Fruit fly (Drosophila melanogaster) whole organism, embryonic: ENCODE results near the gene Pfdn2.

ENCODE experiments used
- BEAF-32 ChIP-seq: fragments of 200-800 bp; sonication (Bioruptor generic); optimal IDR thresholded peaks from 3 replicates; lab custom pipeline; 2017; ENCODE audit warnings: missing biosample characterization, missing genetic modification characterization, mild to moderate bottlenecking, moderate library complexity, missing genetic modification reagents
- Blimp-1 ChIP-seq: fragments of 200-800 bp; sonication (Bioruptor generic); optimal IDR thresholded peaks from 3 replicates; lab custom pipeline; 2018; ENCODE audit warnings: missing biosample characterization, missing genetic modification characterization, mild to moderate bottlenecking, moderate library complexity, missing genetic modification reagents
- C15 ChIP-seq: fragments of 200-800 bp; sonication (Bioruptor generic); IDR thresholded peaks from 3 replicates; pipeline ENCODE4 v1.3.6; 2022; ENCODE audit warnings: missing biosample characterization, missing genetic modification characterization
- CG10543 ChIP-seq: fragments of 200-800 bp; sonication (Bioruptor generic); optimal IDR thresholded peaks from 3 replicates; lab custom pipeline; 2017; ENCODE audit warnings: missing biosample characterization, mild to moderate bottlenecking, missing genetic modification characterization, moderate library complexity
- CG10959 ChIP-seq: fragments of 200-800 bp; sonication (Bioruptor generic); IDR thresholded peaks from 2 replicates; pipeline ENCODE4 v1.3.6; 2022; ENCODE audit warnings: missing biosample characterization, missing genetic modification characterization
- CG11504 ChIP-seq: fragments of 200-800 bp; sonication (Bioruptor generic); optimal IDR thresholded peaks from 3 replicates; lab custom pipeline; 2019; ENCODE audit warnings: missing biosample characterization, mild to moderate bottlenecking, missing genetic modification characterization, moderate library complexity
- CG12155 ChIP-seq: fragments of 200-800 bp; sonication (Bioruptor generic); optimal IDR thresholded peaks from 3 replicates; lab custom pipeline; 2016; ENCODE audit warnings: missing biosample characterization, missing genetic modification characterization
- CG12236 ChIP-seq: fragments of 200-800 bp; sonication (Bioruptor generic); optimal IDR thresholded peaks from 2 replicates; lab custom pipeline; 2016; ENCODE audit warnings: missing biosample characterization, missing genetic modification characterization
- CG12769 ChIP-seq: fragments of 200-800 bp; sonication (Bioruptor generic); optimal IDR thresholded peaks from 2 replicates; lab custom pipeline; 2019; ENCODE audit warnings: missing biosample characterization, mild to moderate bottlenecking, missing genetic modification characterization, moderate library complexity
- CG14710 ChIP-seq: fragments of 200-800 bp; sonication (Bioruptor generic); optimal IDR thresholded peaks from 3 replicates; lab custom pipeline; 2019; ENCODE audit warnings: missing biosample characterization, mild to moderate bottlenecking, missing genetic modification characterization, moderate library complexity
- CG15601 ChIP-seq: fragments of 200-800 bp; sonication (Bioruptor generic); optimal IDR thresholded peaks from 3 replicates; lab custom pipeline; 2019; ENCODE audit warnings: missing biosample characterization, mild to moderate bottlenecking, missing genetic modification characterization, moderate library complexity
- CG1602 ChIP-seq: fragments of 200-800 bp; sonication (Bioruptor generic); optimal IDR thresholded peaks from 3 replicates; lab custom pipeline; 2016; ENCODE audit warnings: missing biosample characterization, missing genetic modification characterization
- CG16813 ChIP-seq: fragments of 200-800 bp; sonication (Bioruptor generic); IDR thresholded peaks from 3 replicates; pipeline ENCODE4 v1.3.6; 2022; ENCODE audit warnings: missing biosample characterization, missing genetic modification characterization; ENCODE audit not compliant: partially characterized antibody
- CG18476 ChIP-seq: fragments of 200-800 bp; sonication (Bioruptor generic); optimal IDR thresholded peaks from 2 replicates; lab custom pipeline; 2016; ENCODE audit warnings: missing biosample characterization, mild to moderate bottlenecking, missing genetic modification characterization
- CG2129 ChIP-seq: fragments of 200-800 bp; sonication (Bioruptor generic); IDR thresholded peaks from 2 replicates; pipeline ENCODE4 v1.3.6; 2022; ENCODE audit warnings: missing biosample characterization, missing genetic modification characterization; ENCODE audit not compliant: partially characterized antibody
- CG31224 ChIP-seq: fragments of 200-800 bp; sonication (Bioruptor generic); IDR thresholded peaks from 2 replicates; pipeline ENCODE4 v1.3.6; 2022; ENCODE audit warnings: missing biosample characterization, missing genetic modification characterization
- CG32772 ChIP-seq: fragments of 200-800 bp; sonication (Bioruptor generic); IDR thresholded peaks from 2 replicates; pipeline ENCODE4 v1.3.6; 2022; ENCODE audit warnings: missing biosample characterization, missing genetic modification characterization
- CG7839 ChIP-seq: fragments of 200-800 bp; sonication (Bioruptor generic); optimal IDR thresholded peaks from 3 replicates; lab custom pipeline; 2018; ENCODE audit warnings: missing biosample characterization, mild to moderate bottlenecking, missing genetic modification characterization, moderate library complexity
- CG8281 ChIP-seq: fragments of 200-800 bp; sonication (Bioruptor generic); optimal IDR thresholded peaks from 2 replicates; lab custom pipeline; 2018; ENCODE audit warnings: missing biosample characterization, mild to moderate bottlenecking, missing genetic modification characterization, moderate library complexity
- CG9727 ChIP-seq: fragments of 200-800 bp; sonication (Bioruptor generic); optimal IDR thresholded peaks from 3 replicates; lab custom pipeline; 2017; ENCODE audit warnings: missing biosample characterization, mild to moderate bottlenecking, missing genetic modification characterization
- CG9876 ChIP-seq: fragments of 200-800 bp; sonication (Bioruptor generic); optimal IDR thresholded peaks from 2 replicates; lab custom pipeline; 2016; ENCODE audit warnings: missing biosample characterization, missing genetic modification characterization
- D19B ChIP-seq: fragments of 200-800 bp; sonication (Bioruptor generic); optimal IDR thresholded peaks from 2 replicates; lab custom pipeline; 2017; ENCODE audit warnings: missing biosample characterization, mild to moderate bottlenecking, missing genetic modification characterization
- Dip2 ChIP-seq: fragments of 200-800 bp; sonication (Bioruptor generic); IDR thresholded peaks from 2 replicates; pipeline ENCODE4 v1.3.6; 2022; ENCODE audit warnings: missing biosample characterization, missing genetic modification characterization
- ERR ChIP-seq: fragments of 200-800 bp; sonication (Bioruptor generic); optimal IDR thresholded peaks from 2 replicates; lab custom pipeline; 2016; ENCODE audit warnings: missing biosample characterization, missing genetic modification characterization
- Ets97D ChIP-seq: fragments of 200-800 bp; sonication (Bioruptor generic); optimal IDR thresholded peaks from 3 replicates; lab custom pipeline; 2016; ENCODE audit warnings: missing biosample characterization, missing genetic modification characterization
- GATAe ChIP-seq: fragments of 200-800 bp; sonication (Bioruptor generic); conservative IDR thresholded peaks from 2 replicates; pipeline ENCODE4 v1.3.6; 2022; ENCODE audit warnings: missing biosample characterization, missing genetic modification characterization
- Hmr ChIP-seq: fragments of 200-800 bp; sonication (Bioruptor generic); optimal IDR thresholded peaks from 3 replicates; lab custom pipeline; 2017; ENCODE audit warnings: mild to moderate bottlenecking, missing biosample characterization, missing genetic modification reagents, missing genetic modification characterization
- Hmx ChIP-seq: fragments of 200-800 bp; sonication (Bioruptor generic); optimal IDR thresholded peaks from 2 replicates; lab custom pipeline; 2016; ENCODE audit warnings: missing biosample characterization, missing genetic modification characterization
- NfI ChIP-seq: fragments of 200-800 bp; sonication (Bioruptor generic); optimal IDR thresholded peaks from 3 replicates; lab custom pipeline; 2018; ENCODE audit warnings: missing biosample characterization, mild to moderate bottlenecking, missing genetic modification characterization, moderate library complexity
- Pdp1 ChIP-seq, 2 experiments: fragments of 200-800 bp; sonication (Bioruptor generic); optimal IDR thresholded peaks; 3 replicates each; lab custom pipeline; 2016; ENCODE audit warnings: missing biosample characterization in 2 of 2, missing genetic modification characterization in 2 of 2, mild to moderate bottlenecking in 1 of 2, moderate library complexity in 1 of 2
- Side ChIP-seq: fragments of 200-800 bp; sonication (Bioruptor generic); optimal IDR thresholded peaks from 2 replicates; lab custom pipeline; 2016; ENCODE audit warnings: missing biosample characterization, missing genetic modification characterization
- bcd ChIP-seq: fragments of 200-800 bp; sonication (Bioruptor generic); optimal IDR thresholded peaks from 2 replicates; lab custom pipeline; 2017; ENCODE audit warnings: missing biosample characterization, mild to moderate bottlenecking, missing genetic modification characterization
- caup ChIP-seq: fragments of 200-800 bp; sonication (Bioruptor generic); optimal IDR thresholded peaks from 3 replicates; lab custom pipeline; 2017; ENCODE audit warnings: missing biosample characterization, mild to moderate bottlenecking, missing genetic modification characterization, moderate library complexity; ENCODE audit not compliant: severe bottlenecking
- crp ChIP-seq, 2 experiments: fragments of 200-800 bp; sonication (Bioruptor generic); optimal IDR thresholded peaks; 2 replicates in 1 of 2; 3 replicates in 1 of 2; lab custom pipeline; 2017; ENCODE audit warnings: missing biosample characterization in 2 of 2, missing genetic modification characterization in 2 of 2, mild to moderate bottlenecking in 1 of 2, moderate library complexity in 1 of 2
- da ChIP-seq: fragments of 200-800 bp; sonication (Bioruptor generic); optimal IDR thresholded peaks from 2 replicates; lab custom pipeline; 2016; ENCODE audit warnings: missing biosample characterization, missing genetic modification characterization
- ems ChIP-seq: fragments of 200-800 bp; sonication (Bioruptor generic); optimal IDR thresholded peaks from 3 replicates; lab custom pipeline; 2016; ENCODE audit warnings: missing biosample characterization, missing genetic modification characterization
- fu2 ChIP-seq: fragments of 200-800 bp; sonication (Bioruptor generic); optimal IDR thresholded peaks from 2 replicates; lab custom pipeline; 2016; ENCODE audit warnings: missing biosample characterization, missing genetic modification characterization
- her ChIP-seq: fragments of 200-800 bp; sonication (Bioruptor generic); optimal IDR thresholded peaks from 2 replicates; lab custom pipeline; 2016; ENCODE audit warnings: missing biosample characterization, missing genetic modification characterization
- kay ChIP-seq: fragments of 200-800 bp; sonication (Bioruptor generic); optimal IDR thresholded peaks from 2 replicates; lab custom pipeline; 2016; ENCODE audit warnings: missing biosample characterization, missing genetic modification characterization
- maf-S ChIP-seq: fragments of 200-800 bp; sonication (Bioruptor generic); optimal IDR thresholded peaks from 2 replicates; lab custom pipeline; 2016; ENCODE audit warnings: missing biosample characterization, missing genetic modification characterization
- mam ChIP-seq: fragments of 200-800 bp; sonication (Bioruptor generic); optimal IDR thresholded peaks from 3 replicates; lab custom pipeline; 2016; ENCODE audit warnings: missing biosample characterization, missing genetic modification characterization
- mirr ChIP-seq: fragments of 200-800 bp; sonication (Bioruptor generic); optimal IDR thresholded peaks from 3 replicates; lab custom pipeline; 2018; ENCODE audit warnings: missing biosample characterization, mild to moderate bottlenecking, missing genetic modification characterization
- phol ChIP-seq: fragments of 200-800 bp; sonication (Bioruptor generic); optimal IDR thresholded peaks from 3 replicates; lab custom pipeline; 2018; ENCODE audit warnings: missing biosample characterization, mild to moderate bottlenecking, missing genetic modification characterization, moderate library complexity
- pita ChIP-seq: fragments of 200-800 bp; sonication (Bioruptor generic); optimal IDR thresholded peaks from 2 replicates; lab custom pipeline; 2017; ENCODE audit warnings: missing biosample characterization, mild to moderate bottlenecking, missing genetic modification characterization
- sens ChIP-seq: fragments of 200-800 bp; sonication (Bioruptor generic); peaks from one replicate; lab custom pipeline; 2016; ENCODE audit warnings: missing biosample characterization, missing genetic modification characterization
- sim ChIP-seq: fragments of 200-800 bp; sonication (Bioruptor generic); IDR thresholded peaks from 2 replicates; pipeline ENCODE4 v1.3.6; 2022; ENCODE audit warnings: missing biosample characterization, missing genetic modification characterization
- so ChIP-seq: fragments of 200-800 bp; sonication (Bioruptor generic); IDR thresholded peaks from 3 replicates; pipeline ENCODE4 v1.3.6; 2022; ENCODE audit warnings: missing biosample characterization, missing genetic modification characterization
- ssp ChIP-seq: fragments of 200-800 bp; sonication (Bioruptor generic); IDR thresholded peaks from 2 replicates; pipeline ENCODE4 v1.3.6; 2022; ENCODE audit warnings: missing biosample characterization, missing genetic modification characterization
- usp ChIP-seq: fragments of >200 bp; optimal IDR thresholded peaks from 2 replicates; lab custom pipeline; 2017; ENCODE audit warnings: missing biosample characterization, missing genetic modification characterization

Gene Pfdn2

DNA sequence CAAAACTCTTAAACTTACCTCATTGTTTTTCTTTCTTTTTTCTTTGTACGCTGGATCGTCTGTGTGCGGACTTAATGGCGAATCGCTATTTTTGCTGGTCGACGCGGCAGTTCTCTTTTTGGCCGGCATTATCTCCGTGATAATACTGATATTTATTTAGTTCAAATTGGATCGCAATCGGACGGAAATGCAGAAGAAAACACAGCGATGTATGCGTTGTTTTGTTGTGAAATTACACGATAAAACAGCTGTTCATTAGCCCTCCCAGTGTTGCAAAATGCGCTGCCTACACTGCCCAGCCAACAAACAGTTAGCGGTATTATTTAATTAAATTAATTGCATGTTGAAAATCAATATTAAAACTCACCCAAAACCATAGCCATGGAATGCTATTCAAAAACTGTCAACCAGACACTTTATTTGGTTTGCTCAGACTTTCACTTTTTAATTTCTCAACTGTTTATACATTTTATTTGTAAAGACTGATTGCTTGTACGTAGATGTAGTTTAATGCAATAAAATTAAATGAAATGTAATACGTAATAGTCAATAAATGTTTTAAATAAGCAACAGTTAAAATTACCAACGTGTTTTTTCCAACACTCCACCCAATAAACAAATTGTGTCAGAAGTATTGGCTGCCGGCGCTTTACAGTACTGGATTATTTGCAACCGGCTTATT lies 23.9 kb upstream of the Pfdn2 start, which contains the start of the genes Irbp18 and APP-BP1 (continued):
- TF ChIP-seq CG12236 (GFP tag; lab: Kevin White, UChicago) (peak; percentile 90), ERR (GFP tag; lab: Kevin White, UChicago) (peak; percentile 88), CG15601 (tag; lab: Kevin White, UChicago) (peak; percentile 76), CG8281 (peak; percentile 79), CG9727 (peak; percentile 96), caup (GFP tag; lab: Kevin White, UChicago) (peak; percentile 95), maf-S (GFP tag; lab: Kevin White, UChicago) (peak; percentile 94), pita (GFP tag; lab: Kevin White, UChicago) (no peak), kay (GFP tag; lab: Kevin White, UChicago) (peak; percentile 93), so (peak; percentile 91), fu2 (GFP tag; lab: Kevin White, UChicago) (peak; percentile 92), ems (GFP tag; lab: Kevin White, UChicago) (peak; percentile 96), CG31224 (GFP tag; lab: Robert Waterston, UW) (peak; percentile 81), crp (GFP tag; optimal IDR thresholded peaks at IDR 0.05; lab: Kevin White, UChicago) (peak; percentile 92 to 95), her (peak; percentile 88), Ets97D (GFP tag; lab: Kevin White, UChicago) (peak; percentile 91), Hmx (GFP tag; lab: Kevin White, UChicago) (peak; percentile 93), sens (GFP tag; lab: Kevin White, UChicago) (peak; percentile 99), Side (GFP tag; lab: Kevin White, UChicago) (peak; percentile 92), sim (GFP tag; lab: Robert Waterston, UW) (peak; percentile 68; the same call in 1 of the 2 replicates), da (GFP tag; lab: Kevin White, UChicago) (peak; percentile 93), CG10959 (GFP tag; lab: Robert Waterston, UW) (peak; percentile 59; the same call in 1 of the 2 replicates), CG2129 (GFP tag; lab: Robert Waterston, UW) (no peak), CG9876 (GFP tag; lab: Kevin White, UChicago) (peak; percentile 84), CG10543 (GFP tag; lab: Kevin White, UChicago) (peak; percentile 93), CG11504 (peak; percentile 92), NfI (GFP tag; lab: Kevin White, UChicago) (peak; percentile 95), phol (tag; lab: Kevin White, UChicago) (peak; percentile 93), BEAF-32 (peak; percentile 46), D19B (GFP tag; lab: Kevin White, UChicago) (peak; percentile 86), CG12769 (tag; lab: Kevin White, UChicago) (peak; percentile 92), Dip2 (GFP tag; lab: Robert Waterston, UW) (no peak), ssp (peak; percentile 66), Blimp-1 (GFP tag; lab: Kevin White, UChicago) (peak; percentile 90), CG32772 (GFP tag; lab: Robert Waterston, UW) (peak; percentile 86), usp (GFP tag; lab: Kevin White, UChicago) (no peak), C15 (peak; percentile 77; the same call in 2 of the 3 replicates), CG1602 (GFP tag; lab: Kevin White, UChicago) (peak; percentile 94), CG12155 (GFP tag; lab: Kevin White, UChicago) (peak; percentile 92), Pdp1 (GFP tag; optimal IDR thresholded peaks at IDR 0.05; lab: Kevin White, UChicago) (peak; percentile 92 to 96), mam (GFP tag; lab: Kevin White, UChicago) (peak; percentile 96), CG7839 (tag; lab: Kevin White, UChicago) (peak; percentile 94), bcd (GFP tag; lab: Kevin White, UChicago) (peak; percentile 95), CG16813 (GFP tag; lab: Robert Waterston, UW) (no peak), CG14710 (tag; lab: Kevin White, UChicago) (peak; percentile 94), mirr (GFP tag; lab: Kevin White, UChicago) (peak; percentile 80), GATAe (GFP tag; lab: Robert Waterston, UW) (no peak; the same call in 1 of the 2 replicates), Hmr (GFP tag; lab: Kevin White, UChicago) (peak; percentile 96), CG18476 (GFP tag; lab: Kevin White, UChicago) (peak; percentile 96)
